Worm (Caenorhabditis elegans): Measurements from ENCODE around the gene his-5.
A peak's percentile ranks its signal among the peaks of the same experiment; 100 is the strongest.
"Not testable (repeated sequence)": the region's sequence is repeated elsewhere in the genome, so short reads cannot be mapped to it uniquely, and the experiment has no call there.

his-5 gene

DNA sequence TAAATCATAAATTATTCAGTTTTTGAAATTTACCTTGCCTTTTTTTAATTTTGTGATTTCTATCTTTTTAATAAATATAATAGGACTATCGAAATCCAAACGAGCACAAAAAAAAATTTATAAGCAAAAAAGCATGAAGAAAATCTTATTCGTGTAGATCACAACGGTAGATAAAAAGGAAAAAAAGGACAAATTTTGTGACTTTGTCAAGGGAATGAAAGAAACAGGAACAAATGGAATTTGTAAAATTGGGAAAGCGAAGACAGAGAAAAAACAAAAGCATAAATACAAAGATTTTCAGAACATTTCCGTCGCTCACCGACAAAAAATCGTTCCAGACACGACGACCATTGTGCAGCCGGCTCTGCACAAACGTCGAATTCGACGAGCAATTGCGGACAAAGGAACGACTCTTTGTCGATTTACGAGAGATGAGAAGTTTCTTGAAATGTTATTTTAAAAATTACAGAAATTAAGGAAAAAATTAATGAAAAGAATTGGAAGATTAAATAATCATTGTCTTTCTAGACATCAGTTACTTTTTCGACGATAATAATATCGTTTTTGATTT lies 16.1 kb upstream of the his-5 start, which contains the start of gene F45F2.10:
Gene F45F2.10 (minus strand): TSS at position 51 of the 571 bp plus-strand sequence.
- TF ChIP-seq R02D3.7 (tag; optimal IDR thresholded peaks at IDR 0.05) = peak; percentile 6
- peak; percentile 30 for TF ChIP-seq snpc-4 (tag; optimal IDR thresholded peaks at IDR 0.05)
- TF ChIP-seq nhr-129 (tag; optimal IDR thresholded peaks at IDR 0.05) = peak; percentile 1
- no peak for TF ChIP-seq C34F6.9 (tag; optimal IDR thresholded peaks at IDR 0.05)
- no peak for TF ChIP-seq crh-2 (tag; optimal IDR thresholded peaks at IDR 0.05)

- TF ChIP-seq nhr-25 (tag; optimal IDR thresholded peaks at IDR 0.05) = no peak
- no peak for TF ChIP-seq ceh-16 (tag; optimal IDR thresholded peaks at IDR 0.05)
- no peak for TF ChIP-seq elt-1 (tag; optimal IDR thresholded peaks at IDR 0.05)
- TF ChIP-seq Y55F3AM.14 (GFP tag; optimal IDR thresholded peaks at IDR 0.05) = no peak
- no peak for TF ChIP-seq ceh-82 (tag; optimal IDR thresholded peaks at IDR 0.05)
- no peak for TF ChIP-seq ztf-11 (tag; optimal IDR thresholded peaks at IDR 0.05)
- TF ChIP-seq mab-5 (tag; optimal IDR thresholded peaks at IDR 0.05) = no peak
Observed at ce11 chrV:8520846-8521553, 14.0 kb upstream of the his-5 start, which contains the start of the genes F45F2.11 and otpl-7. F45F2.11 (minus strand) TSS chrV:8520896. otpl-7 (plus strand) TSS chrV:8521503.

ce11 chrV:8525774-8526173 lies 9.2 kb upstream of the his-5 start, which contains the start of gene otpl-6:
otpl-6 (plus strand) TSS chrV:8526074.
- no peak for TF ChIP-seq lin-39 (tag; optimal IDR thresholded peaks at IDR 0.05)
- TF ChIP-seq ceh-82 (tag; optimal IDR thresholded peaks at IDR 0.05) = no peak
- TF ChIP-seq ceh-16 (tag; optimal IDR thresholded peaks at IDR 0.05) = no peak
- no peak for TF ChIP-seq aly-2 (tag; optimal IDR thresholded peaks at IDR 0.05)
- no peak for TF ChIP-seq peb-1 (tag; optimal IDR thresholded peaks at IDR 0.05)
- TF ChIP-seq C34F6.9 (tag; optimal IDR thresholded peaks at IDR 0.05) = no peak
- TF ChIP-seq F13H6.1 (tag; optimal IDR thresholded peaks at IDR 0.05) = no peak
- no peak for TF ChIP-seq nhr-10 (tag; optimal IDR thresholded peaks at IDR 0.05)
- TF ChIP-seq R02D3.7 (tag; optimal IDR thresholded peaks at IDR 0.05) = no peak
- TF ChIP-seq elt-1 (tag; optimal IDR thresholded peaks at IDR 0.05) = no peak

DNA sequence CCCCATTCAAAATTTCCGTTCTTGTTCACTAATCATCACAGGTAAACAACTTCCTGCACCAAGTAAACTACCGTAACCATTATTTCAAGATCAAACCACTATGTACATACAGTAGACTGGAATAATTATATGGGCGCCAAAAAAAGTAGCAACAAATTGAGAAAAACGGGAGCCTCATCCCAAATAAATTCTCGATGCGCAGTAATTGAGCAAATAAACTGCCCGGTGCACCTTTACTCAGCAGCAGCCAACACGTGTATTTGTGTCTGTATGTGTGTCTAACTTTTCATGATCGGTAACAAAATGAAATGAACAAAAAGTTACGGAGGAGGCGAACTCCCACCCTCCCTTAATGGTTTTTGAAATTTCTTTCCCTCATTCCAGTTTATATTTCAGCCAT lies 5.8 kb upstream of the his-5 start, which contains the start of gene otpl-5:
Gene otpl-5 (plus strand): TSS at position 301 of the 400 bp plus-strand sequence.
- TF ChIP-seq ceh-82 (tag; optimal IDR thresholded peaks at IDR 0.05) = no peak
- no peak for TF ChIP-seq sma-9 (GFP tag; optimal IDR thresholded peaks at IDR 0.05)
- TF ChIP-seq sma-9 (tag; optimal IDR thresholded peaks at IDR 0.05) = no peak
- TF ChIP-seq ztf-1 (GFP tag; conservative IDR thresholded peaks at IDR 0.05) = no peak
- TF ChIP-seq R02D3.7 (tag; optimal IDR thresholded peaks at IDR 0.05) = no peak
- no peak for TF ChIP-seq ama-1 (optimal IDR thresholded peaks at IDR 0.05)
- TF ChIP-seq F13H6.1 (tag; optimal IDR thresholded peaks at IDR 0.05) = no peak
- no peak for TF ChIP-seq nhr-21 (tag; optimal IDR thresholded peaks at IDR 0.05)
- no peak for TF ChIP-seq snpc-4 (tag; optimal IDR thresholded peaks at IDR 0.05)
- no peak for TF ChIP-seq peb-1 (tag; optimal IDR thresholded peaks at IDR 0.05)

ce11 chrV:8533067-8533466 lies 1.9 kb upstream of the his-5 start, which contains the start of the genes his-8 and his-7:
his-8 (minus strand) TSS chrV:8533086.
his-7 (plus strand) TSS chrV:8533379.
- not testable (repeated sequence) for TF ChIP-seq peb-1 (tag; optimal IDR thresholded peaks at IDR 0.05); unc-39 (tag; optimal IDR thresholded peaks at IDR 0.05); sma-3 (GFP tag; optimal IDR thresholded peaks at IDR 0.05)

DNA sequence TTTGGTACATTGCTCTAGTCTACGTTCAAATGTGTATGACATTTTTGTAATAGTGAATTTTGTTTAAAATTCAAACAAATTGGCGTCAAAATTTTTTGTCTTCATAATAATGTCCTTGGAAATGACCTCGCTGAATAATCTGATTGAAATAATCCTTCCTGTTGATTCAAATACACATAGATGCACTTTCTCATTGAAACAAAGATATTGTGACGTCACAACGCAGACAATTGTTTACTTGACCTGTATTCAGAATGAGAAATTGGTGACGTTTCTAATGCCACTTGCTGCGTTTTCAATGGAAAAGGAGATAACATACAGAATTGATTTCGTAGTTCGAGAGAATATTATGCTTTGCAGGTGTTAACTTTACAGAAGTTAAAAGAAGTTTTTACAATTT lies 1.1 kb upstream of the his-5 start:
- no peak for TF ChIP-seq ztf-4 (tag; optimal IDR thresholded peaks at IDR 0.05)
- no peak for TF ChIP-seq ceh-16 (tag; optimal IDR thresholded peaks at IDR 0.05)
- TF ChIP-seq nhr-12 (tag; optimal IDR thresholded peaks at IDR 0.05) = no peak
- no peak for TF ChIP-seq snpc-4 (tag; optimal IDR thresholded peaks at IDR 0.05)
- no peak for TF ChIP-seq mdl-1 (tag; optimal IDR thresholded peaks at IDR 0.05)
- TF ChIP-seq sem-4 (tag; optimal IDR thresholded peaks at IDR 0.05) = no peak
- TF ChIP-seq fos-1 (tag; optimal IDR thresholded peaks at IDR 0.05) = no peak
- no peak for TF ChIP-seq elt-3 (tag; optimal IDR thresholded peaks at IDR 0.05)
- TF ChIP-seq sma-3 (GFP tag; optimal IDR thresholded peaks at IDR 0.05) = no peak
- no peak for TF ChIP-seq nhr-21 (tag; optimal IDR thresholded peaks at IDR 0.05)
- TF ChIP-seq lsy-2 (tag; optimal IDR thresholded peaks at IDR 0.05) = no peak
- TF ChIP-seq lin-39 (tag; optimal IDR thresholded peaks at IDR 0.05) = no peak
- TF ChIP-seq ZK546.5 (tag; optimal IDR thresholded peaks at IDR 0.05) = no peak
- TF ChIP-seq blmp-1 (tag; optimal IDR thresholded peaks at IDR 0.05; ENCODE audit: insufficient read depth) = no peak
- no peak for TF ChIP-seq nhr-25 (tag; optimal IDR thresholded peaks at IDR 0.05)
- TF ChIP-seq dmd-4 (tag; optimal IDR thresholded peaks at IDR 0.05) = no peak
- TF ChIP-seq peb-1 (tag; optimal IDR thresholded peaks at IDR 0.05) = no peak
- no peak for TF ChIP-seq ztf-1 (GFP tag; conservative IDR thresholded peaks at IDR 0.05)

All from whole organism, L2 larva.